Worm (Caenorhabditis elegans): ENCODE measurements around the gene Y73F8A.27.

Y73F8A.27 gene

ce11 chrIV:15476369-15476768 is 3.8 kb downstream of the Y73F8A.27 start (continued):
- TF ChIP-seq ceh-100 (GFP tag; IDR thresholded peaks at IDR 0.05) = 0 out of 2 replicates have a peak, but pooled peaks have one; percentile 19
- TF ChIP-seq lin-54 (GFP tag; optimal IDR thresholded peaks at IDR 0.05) = no peak
- TF ChIP-seq pha-4 (tag; optimal IDR thresholded peaks at IDR 0.05) = no peak
- peak; percentile 34 to 43 for TF ChIP-seq rec-8 (tag; optimal IDR thresholded peaks at IDR 0.05)
- TF ChIP-seq hmg-1.2 (GFP tag; IDR thresholded peaks at IDR 0.05) = peak; percentile 51
- no peak for TF ChIP-seq sdz-38 (tag; optimal IDR thresholded peaks at IDR 0.05)
- no peak for TF ChIP-seq chd-7 (tag; optimal IDR thresholded peaks at IDR 0.05)
- TF ChIP-seq Y56A3A.18 (GFP tag; IDR thresholded peaks at IDR 0.05) = no peak
- no peak for TF ChIP-seq nfyb-1 (GFP tag; IDR thresholded peaks at IDR 0.05)
- peak; percentile 65 for TF ChIP-seq rpc-1 (optimal IDR thresholded peaks at IDR 0.05)
- TF ChIP-seq rpc-1 (tag; optimal IDR thresholded peaks at IDR 0.05) = peak; percentile 74
- no peak for TF ChIP-seq rcor-1 (GFP tag; IDR thresholded peaks at IDR 0.05)
- no peak for TF ChIP-seq ztf-28 (GFP tag; IDR thresholded peaks at IDR 0.05)
- TF ChIP-seq xnd-1 (tag; optimal IDR thresholded peaks at IDR 0.05) = no peak
- TF ChIP-seq ZK185.1 (tag; optimal IDR thresholded peaks at IDR 0.05; ENCODE audit: poor library complexity, severe bottlenecking) = no peak
- TF ChIP-seq atf-7 (tag; optimal IDR thresholded peaks at IDR 0.05) = no peak
- no peak for TF ChIP-seq dpff-1 (tag; optimal IDR thresholded peaks at IDR 0.05)
- 0 out of 2 replicates have a peak, but pooled peaks have one; percentile 11 for TF ChIP-seq lir-1 (GFP tag; conservative IDR thresholded peaks at IDR 0.05)
- no peak for TF ChIP-seq F33H1.4 (GFP tag; IDR thresholded peaks at IDR 0.05)
- peak; percentile 77 for TF ChIP-seq B0261.1 (tag; optimal IDR thresholded peaks at IDR 0.05)
- peak; percentile 88 for TF ChIP-seq ztf-18 (tag; optimal IDR thresholded peaks at IDR 0.05)
- peak; percentile 97 for TF ChIP-seq attf-6 (GFP tag; IDR thresholded peaks at IDR 0.05)
- TF ChIP-seq lag-1 (GFP tag; IDR thresholded peaks at IDR 0.05) = no peak
- TF ChIP-seq T07F8.4 (tag; optimal IDR thresholded peaks at IDR 0.05) = no peak
- peak; percentile 31; the same call in 1 of the 2 replicates for TF ChIP-seq D2030.7 (GFP tag; IDR thresholded peaks at IDR 0.05)
- TF ChIP-seq lsl-1 (GFP tag; optimal IDR thresholded peaks at IDR 0.05) = peak; percentile 23
- TF ChIP-seq F55B11.4 (tag; optimal IDR thresholded peaks at IDR 0.05; ENCODE audit: borderline replicate concordance, insufficient read depth) = no peak
- TF ChIP-seq attf-5 (GFP tag; optimal IDR thresholded peaks at IDR 0.05) = peak; percentile 22
- TF ChIP-seq aptf-2 (GFP tag; conservative IDR thresholded peaks at IDR 0.05) = no peak
- TF ChIP-seq mes-4 (tag; optimal IDR thresholded peaks at IDR 0.05) = peak; percentile 43
- TF ChIP-seq snpc-3.4 (tag; optimal IDR thresholded peaks at IDR 0.05) = peak; percentile 31
- no peak for TF ChIP-seq lin-26 (GFP tag; IDR thresholded peaks at IDR 0.05)
- no peak for TF ChIP-seq F39B2.1 (GFP tag; IDR thresholded peaks at IDR 0.05)
- TF ChIP-seq fkh-3 (tag; optimal IDR thresholded peaks at IDR 0.05) = no peak
- no peak for TF ChIP-seq hlh-12 (tag; optimal IDR thresholded peaks at IDR 0.05)
- no peak for TF ChIP-seq F22D6.2 (tag; optimal IDR thresholded peaks at IDR 0.05)
- TF ChIP-seq tlf-1 (GFP tag; optimal IDR thresholded peaks at IDR 0.05) = peak; percentile 14
- TF ChIP-seq C17E4.6 (GFP tag; IDR thresholded peaks at IDR 0.05) = no peak
- TF ChIP-seq mel-28 (tag; optimal IDR thresholded peaks at IDR 0.05; ENCODE audit: borderline replicate concordance) = no peak
- TF ChIP-seq egl-44 (GFP tag; IDR thresholded peaks at IDR 0.05) = no peak
- TF ChIP-seq Y95B8A.8 (GFP tag; IDR thresholded peaks at IDR 0.05) = no peak
- no peak for TF ChIP-seq attf-3 (GFP tag; conservative IDR thresholded peaks at IDR 0.05)
- TF ChIP-seq bed-1 (GFP tag; IDR thresholded peaks at IDR 0.05) = 0 out of 2 replicates have a peak, but pooled peaks have one; percentile 61
- no peak for TF ChIP-seq hrde-1 (tag; optimal IDR thresholded peaks at IDR 0.05; ENCODE audit: borderline replicate concordance)
- peak; percentile 84 for TF ChIP-seq snpc-4 (GFP tag; optimal IDR thresholded peaks at IDR 0.05)
- TF ChIP-seq snpc-4 (tag; optimal IDR thresholded peaks at IDR 0.05) = peak; percentile 39 to 96 (median 90)
- no peak for TF ChIP-seq efl-1 (GFP tag; optimal IDR thresholded peaks at IDR 0.05)
- no peak for TF ChIP-seq egl-18 (GFP tag; IDR thresholded peaks at IDR 0.05)
- no peak for TF ChIP-seq F52B5.7 (tag; optimal IDR thresholded peaks at IDR 0.05)

All from whole organism, young adult.